Fruit fly (Drosophila melanogaster) whole organism, embryonic: ENCODE data around the gene CG4757.
A peak's percentile ranks its signal among the peaks of the same experiment; 100 is the strongest.

Source experiments
- B-H1 ChIP-seq: fragments of 200-800 bp; sonication (Bioruptor generic); IDR thresholded peaks from 3 replicates; pipeline ENCODE4 v1.3.6; 2022; ENCODE audit warnings: missing biosample characterization, missing genetic modification characterization
- CG10267 ChIP-seq: fragments of 200-800 bp; sonication (Bioruptor generic); optimal IDR thresholded peaks from 2 replicates; lab custom pipeline; 2018; ENCODE audit warnings: missing biosample characterization, mild to moderate bottlenecking, missing genetic modification characterization, moderate library complexity
- CG11085 ChIP-seq: fragments of 200-800 bp; sonication (Bioruptor generic); IDR thresholded peaks from 2 replicates; pipeline ENCODE4 v1.3.6; 2022; ENCODE audit warnings: missing biosample characterization, missing genetic modification characterization
- CG11456 ChIP-seq: fragments of 200-800 bp; sonication (Bioruptor generic); IDR thresholded peaks from 3 replicates; pipeline ENCODE4 v1.3.6; 2022; ENCODE audit warnings: missing biosample characterization, missing genetic modification characterization
- CG13123 ChIP-seq: fragments of 200-800 bp; sonication (Bioruptor generic); optimal IDR thresholded peaks from 2 replicates; lab custom pipeline; 2016; ENCODE audit warnings: missing biosample characterization, missing genetic modification characterization
- CG13894 ChIP-seq: fragments of 200-800 bp; sonication (Bioruptor generic); optimal IDR thresholded peaks from 3 replicates; lab custom pipeline; 2018; ENCODE audit warnings: missing biosample characterization, mild to moderate bottlenecking, missing genetic modification characterization, moderate library complexity
- CG1602 ChIP-seq: fragments of 200-800 bp; sonication (Bioruptor generic); optimal IDR thresholded peaks from 3 replicates; lab custom pipeline; 2016; ENCODE audit warnings: missing biosample characterization, missing genetic modification characterization
- CG16813 ChIP-seq: fragments of 200-800 bp; sonication (Bioruptor generic); IDR thresholded peaks from 3 replicates; pipeline ENCODE4 v1.3.6; 2022; ENCODE audit warnings: missing biosample characterization, missing genetic modification characterization; ENCODE audit not compliant: partially characterized antibody
- CG17385 ChIP-seq: fragments of 200-800 bp; sonication (Bioruptor generic); optimal IDR thresholded peaks from 3 replicates; lab custom pipeline; 2018; ENCODE audit warnings: missing biosample characterization, mild to moderate bottlenecking, missing genetic modification characterization
- CG17829 ChIP-seq: fragments of 200-800 bp; optimal IDR thresholded peaks from 2 replicates; lab custom pipeline; 2019; ENCODE audit warnings: missing biosample characterization, mild to moderate bottlenecking, missing genetic modification characterization, moderate library complexity
- CG18764 ChIP-seq: fragments of 200-800 bp; sonication (Bioruptor generic); optimal IDR thresholded peaks from 3 replicates; lab custom pipeline; 2016; ENCODE audit warnings: missing biosample characterization, missing genetic modification characterization
- CG2116 ChIP-seq: fragments of 200-800 bp; sonication (Bioruptor generic); optimal IDR thresholded peaks from 3 replicates; lab custom pipeline; 2018; ENCODE audit warnings: missing biosample characterization, mild to moderate bottlenecking, missing genetic modification characterization
- CG31388 ChIP-seq: fragments of 200-800 bp; sonication (Bioruptor generic); optimal IDR thresholded peaks from 2 replicates; lab custom pipeline; 2016; ENCODE audit warnings: missing biosample characterization, missing genetic modification characterization
- CG33213 ChIP-seq: fragments of 200-800 bp; sonication (Bioruptor generic); optimal IDR thresholded peaks from 3 replicates; lab custom pipeline; 2016; ENCODE audit warnings: missing biosample characterization, missing genetic modification characterization
- CG33557 ChIP-seq: fragments of 200-800 bp; sonication (Bioruptor generic); optimal IDR thresholded peaks from 2 replicates; lab custom pipeline; 2019; ENCODE audit warnings: missing biosample characterization, mild to moderate bottlenecking, missing genetic modification characterization, moderate library complexity
- CG4424 ChIP-seq: fragments of 200-800 bp; sonication (Bioruptor generic); optimal IDR thresholded peaks from 3 replicates; lab custom pipeline; 2016; ENCODE audit warnings: missing biosample characterization, missing genetic modification characterization
- CG6813 ChIP-seq: fragments of 200-800 bp; sonication (Bioruptor generic); optimal IDR thresholded peaks from 2 replicates; lab custom pipeline; 2017; ENCODE audit warnings: missing biosample characterization, missing genetic modification characterization, mild to moderate bottlenecking, moderate library complexity, missing genetic modification reagents
- CG6854 ChIP-seq: fragments of 200-800 bp; sonication (Bioruptor generic); optimal IDR thresholded peaks from 3 replicates; lab custom pipeline; 2017; ENCODE audit warnings: missing biosample characterization, mild to moderate bottlenecking, missing genetic modification characterization
- CG9609 ChIP-seq: fragments of 200-800 bp; sonication (Bioruptor generic); optimal IDR thresholded peaks from 3 replicates; lab custom pipeline; 2016; ENCODE audit warnings: missing biosample characterization, missing genetic modification characterization
- CG9817 ChIP-seq: fragments of 200-800 bp; sonication (Bioruptor generic); optimal IDR thresholded peaks from 2 replicates; lab custom pipeline; 2018; ENCODE audit warnings: missing biosample characterization, mild to moderate bottlenecking, missing genetic modification characterization, moderate library complexity
- E2f1 ChIP-seq: fragments of 200-800 bp; sonication (Bioruptor generic); IDR thresholded peaks from 2 replicates; pipeline ENCODE4 v1.3.6; 2022; ENCODE audit warnings: missing biosample characterization, missing genetic modification characterization
- Ets97D ChIP-seq: fragments of 200-800 bp; sonication (Bioruptor generic); optimal IDR thresholded peaks from 3 replicates; lab custom pipeline; 2016; ENCODE audit warnings: missing biosample characterization, missing genetic modification characterization
- Hr39 ChIP-seq: fragments of >200 bp; optimal IDR thresholded peaks from 2 replicates; lab custom pipeline; 2017
- Hsf ChIP-seq: fragments of 200-800 bp; sonication (Bioruptor generic); optimal IDR thresholded peaks from 3 replicates; lab custom pipeline; 2016; ENCODE audit warnings: missing biosample characterization, missing genetic modification characterization
- MBD-R2 ChIP-seq: fragments of 200-800 bp; sonication (Bioruptor generic); IDR thresholded peaks from 2 replicates; pipeline ENCODE4 v1.3.6; 2022; ENCODE audit warnings: missing biosample characterization, missing genetic modification characterization
- MTF-1 ChIP-seq: fragments of 200-800 bp; sonication (Bioruptor generic); optimal IDR thresholded peaks from 2 replicates; lab custom pipeline; 2018; ENCODE audit warnings: missing biosample characterization, mild to moderate bottlenecking, missing genetic modification characterization, borderline replicate concordance
- Med ChIP-seq: fragments of 200-800 bp; sonication (Bioruptor generic); peaks from one replicate; lab custom pipeline; 2016; ENCODE audit warnings: missing biosample characterization, missing genetic modification characterization, mild to moderate bottlenecking, inconsistent platforms, moderate library complexity
- Spps ChIP-seq: fragments of 200-800 bp; sonication (Bioruptor generic); optimal IDR thresholded peaks from 2 replicates; lab custom pipeline; 2018; ENCODE audit warnings: missing biosample characterization, mild to moderate bottlenecking, missing genetic modification characterization
- ato ChIP-seq: fragments of 200-800 bp; sonication (Bioruptor generic); IDR thresholded peaks from 2 replicates; pipeline ENCODE4 v1.3.6; 2022; ENCODE audit warnings: missing biosample characterization, missing genetic modification characterization; ENCODE audit not compliant: partially characterized antibody
- bowl ChIP-seq: fragments of 200-800 bp; sonication (Bioruptor generic); IDR thresholded peaks from 2 replicates; pipeline ENCODE4 v1.3.6; 2022; ENCODE audit warnings: missing biosample characterization, missing genetic modification characterization
- btn ChIP-seq: fragments of 200-800 bp; sonication (Bioruptor generic); optimal IDR thresholded peaks from 2 replicates; lab custom pipeline; 2016; ENCODE audit warnings: missing biosample characterization, missing genetic modification characterization
- cas ChIP-seq: fragments of 200-800 bp; sonication (Bioruptor generic); IDR thresholded peaks from 2 replicates; pipeline ENCODE4 v1.3.6; 2022; ENCODE audit warnings: missing biosample characterization, missing genetic modification characterization
- cg ChIP-seq: fragments of 200-800 bp; sonication (Bioruptor generic); optimal IDR thresholded peaks from 3 replicates; lab custom pipeline; 2019; ENCODE audit warnings: missing biosample characterization, mild to moderate bottlenecking, missing genetic modification characterization, moderate library complexity
- dimm ChIP-seq: fragments of 200-800 bp; sonication (Bioruptor generic); IDR thresholded peaks from 2 replicates; pipeline ENCODE4 v1.3.6; 2022; ENCODE audit warnings: missing biosample characterization, missing genetic modification characterization
- exex ChIP-seq: fragments of 200-800 bp; sonication (Bioruptor generic); optimal IDR thresholded peaks from 4 replicates; lab custom pipeline; 2018; ENCODE audit warnings: missing biosample characterization, mild to moderate bottlenecking, missing genetic modification characterization, moderate library complexity
- eyg ChIP-seq: fragments of 200-800 bp; sonication (Bioruptor generic); optimal IDR thresholded peaks from 3 replicates; lab custom pipeline; 2016; ENCODE audit warnings: missing biosample characterization, missing genetic modification characterization
- gem ChIP-seq: fragments of 200-800 bp; sonication (Bioruptor generic); optimal IDR thresholded peaks from 2 replicates; lab custom pipeline; 2019; ENCODE audit warnings: missing biosample characterization, mild to moderate bottlenecking, missing genetic modification characterization, moderate library complexity
- grn ChIP-seq: fragments of 200-800 bp; sonication (Bioruptor generic); optimal IDR thresholded peaks from 3 replicates; lab custom pipeline; 2017; ENCODE audit warnings: missing biosample characterization, missing genetic modification characterization
- insv ChIP-seq, 2 experiments: fragments of 200-800 bp; sonication (Bioruptor generic); optimal IDR thresholded peaks; 3 replicates each; lab custom pipeline; 2016 to 2018; ENCODE audit warnings: missing biosample characterization in 2 of 2, missing genetic modification characterization in 2 of 2
- maf-S ChIP-seq: fragments of 200-800 bp; sonication (Bioruptor generic); optimal IDR thresholded peaks from 2 replicates; lab custom pipeline; 2016; ENCODE audit warnings: missing biosample characterization, missing genetic modification characterization
- nom ChIP-seq: fragments of 200-800 bp; sonication (Bioruptor generic); optimal IDR thresholded peaks from 2 replicates; lab custom pipeline; 2017; ENCODE audit warnings: missing biosample characterization, missing genetic modification characterization, mild to moderate bottlenecking, moderate library complexity, missing genetic modification reagents
- org-1 ChIP-seq: fragments of 200-800 bp; sonication (Bioruptor generic); optimal IDR thresholded peaks from 2 replicates; lab custom pipeline; 2017; ENCODE audit warnings: missing biosample characterization, missing genetic modification characterization
- p53 ChIP-seq: fragments of 200-800 bp; sonication (Bioruptor generic); optimal IDR thresholded peaks from 2 replicates; lab custom pipeline; 2016; ENCODE audit warnings: missing biosample characterization, missing genetic modification characterization
- sim ChIP-seq: fragments of 200-800 bp; sonication (Bioruptor generic); IDR thresholded peaks from 2 replicates; pipeline ENCODE4 v1.3.6; 2022; ENCODE audit warnings: missing biosample characterization, missing genetic modification characterization
- sima ChIP-seq: fragments of 200-800 bp; sonication (Bioruptor generic); optimal IDR thresholded peaks from 2 replicates; lab custom pipeline; 2016; ENCODE audit warnings: missing biosample characterization, missing genetic modification characterization
- tna ChIP-seq: fragments of 200-800 bp; sonication (Bioruptor generic); IDR thresholded peaks from 2 replicates; pipeline ENCODE4 v1.3.6; 2022; ENCODE audit warnings: missing biosample characterization, missing genetic modification characterization; ENCODE audit not compliant: partially characterized antibody
- unpg ChIP-seq: fragments of 200-800 bp; sonication (Bioruptor generic); optimal IDR thresholded peaks from 3 replicates; lab custom pipeline; 2018; ENCODE audit warnings: missing biosample characterization, mild to moderate bottlenecking, missing genetic modification characterization, moderate library complexity
- wek ChIP-seq: fragments of 200-800 bp; sonication (Bioruptor generic); optimal IDR thresholded peaks from 3 replicates; lab custom pipeline; 2018; ENCODE audit warnings: missing biosample characterization, mild to moderate bottlenecking, missing genetic modification characterization, moderate library complexity
- wor ChIP-seq: fragments of 200-800 bp; sonication (Bioruptor generic); IDR thresholded peaks from 2 replicates; pipeline ENCODE4 v1.3.6; 2022; ENCODE audit warnings: missing biosample characterization, missing genetic modification characterization
- yki ChIP-seq: fragments of >200 bp; optimal IDR thresholded peaks from 3 replicates; lab custom pipeline; 2018

Gene CG4757

dm6 chr3R:11211291-11212061 lies 50.5 kb downstream of the CG4757 start (continued):
- TF ChIP-seq B-H1 (GFP tag; lab: Robert Waterston, UW) (peak; percentile 65; the same call in 2 of the 3 replicates), CG6854 (GFP tag; lab: Kevin White, UChicago) (peak; percentile 9), CG33557 (GFP tag; lab: Kevin White, UChicago) (peak; percentile 27), insv (GFP tag; optimal IDR thresholded peaks at IDR 0.05; lab: Kevin White, UChicago) (peak in 1 of 2 experiments; percentile 17), sima (GFP tag; lab: Kevin White, UChicago) (no peak), grn (GFP tag; lab: Kevin White, UChicago) (no peak), nom (GFP tag; lab: Kevin White, UChicago) (peak; percentile 1), exex (tag; lab: Kevin White, UChicago) (peak; percentile 49), CG17385 (GFP tag; lab: Kevin White, UChicago) (peak; percentile 64), bowl (GFP tag; lab: Robert Waterston, UW) (peak; percentile 63), CG6813 (GFP tag; lab: Kevin White, UChicago) (no peak), CG16813 (GFP tag; lab: Robert Waterston, UW) (no peak), CG1602 (peak; percentile 23), CG17829 (tag; lab: Kevin White, UChicago) (peak; percentile 70), Hsf (GFP tag; lab: Kevin White, UChicago) (peak; percentile 74), CG11085 (GFP tag; lab: Robert Waterston, UW) (peak; percentile 64), yki (no peak), CG9817 (tag; lab: Kevin White, UChicago) (peak; percentile 65), CG18764 (GFP tag; lab: Kevin White, UChicago) (peak; percentile 44), Hr39 (lab: Kevin White, UChicago) (no peak), MTF-1 (no peak), org-1 (GFP tag; lab: Kevin White, UChicago) (peak; percentile 6), CG33213 (GFP tag; lab: Kevin White, UChicago) (peak; percentile 64), btn (no peak), cas (GFP tag; lab: Robert Waterston, UW) (peak; percentile 44; the same call in 1 of the 2 replicates), sim (GFP tag; lab: Robert Waterston, UW) (no peak), E2f1 (GFP tag; lab: Robert Waterston, UW) (peak; percentile 60), CG2116 (peak; percentile 18), CG13123 (no peak), MBD-R2 (GFP tag; lab: Robert Waterston, UW) (no peak; the same call in 1 of the 2 replicates), p53 (GFP tag; lab: Kevin White, UChicago) (no peak), tna (GFP tag; lab: Robert Waterston, UW) (no peak), CG11456 (peak; percentile 86), eyg (peak; percentile 29), Med (GFP tag; lab: Kevin White, UChicago) (peak; percentile 95), CG9609 (peak; percentile 62), CG10267 (peak; percentile 53), unpg (peak; percentile 65), Ets97D (GFP tag; lab: Kevin White, UChicago) (peak; percentile 30), CG31388 (peak; percentile 19), CG13894 (tag; lab: Kevin White, UChicago) (peak; percentile 94), CG4424 (GFP tag; lab: Kevin White, UChicago) (peak; percentile 71), dimm (GFP tag; lab: Robert Waterston, UW) (0 out of 2 replicates have a peak, but pooled peaks have one; percentile 27), gem (tag; lab: Kevin White, UChicago) (peak; percentile 80), wek (GFP tag; lab: Kevin White, UChicago) (no peak), wor (GFP tag; lab: Robert Waterston, UW) (peak; percentile 30; the same call in 1 of the 2 replicates), ato (no peak), cg (GFP tag; lab: Kevin White, UChicago) (peak; percentile 23), maf-S (GFP tag; lab: Kevin White, UChicago) (peak; percentile 79), Spps (no peak)
